Fruit fly (Drosophila melanogaster) whole organism, pupa: ENCODE measurements around the gene CG14204.

ENCODE experiments used
- CG12605 ChIP-seq: fragments of 200-800 bp; sonication (Bioruptor generic); IDR thresholded peaks from 2 replicates; pipeline ENCODE4 v1.3.6; 2022; ENCODE audit warnings: missing biosample characterization, missing genetic modification characterization
- CG13204 ChIP-seq: fragments of 200-800 bp; sonication (Bioruptor generic); optimal IDR thresholded peaks from 2 replicates; lab custom pipeline; 2018; ENCODE audit warnings: missing biosample characterization, mild to moderate bottlenecking, missing genetic modification characterization, moderate library complexity
- CG17806 ChIP-seq: fragments of 200-800 bp; sonication (Bioruptor generic); optimal IDR thresholded peaks from 2 replicates; lab custom pipeline; 2018; ENCODE audit warnings: missing biosample characterization, mild to moderate bottlenecking, missing genetic modification characterization, moderate library complexity
- CG4496 ChIP-seq: fragments of 200-800 bp; sonication (Bioruptor generic); IDR thresholded peaks from 3 replicates; pipeline ENCODE4 v1.3.6; 2022; ENCODE audit warnings: missing biosample characterization, missing genetic modification characterization
- CG9948 ChIP-seq: fragments of 200-800 bp; sonication (Bioruptor generic); optimal IDR thresholded peaks from 2 replicates; lab custom pipeline; 2018; ENCODE audit warnings: missing biosample characterization, mild to moderate bottlenecking, missing genetic modification characterization, moderate library complexity
- EcR ChIP-seq: fragments of 200-800 bp; sonication (Bioruptor generic); optimal IDR thresholded peaks from 3 replicates; lab custom pipeline; 2019; ENCODE audit warnings: missing biosample characterization, missing genetic modification characterization, mild to moderate bottlenecking, moderate library complexity, missing genetic modification reagents
- Ets98B ChIP-seq: fragments of 200-800 bp; sonication (Bioruptor generic); IDR thresholded peaks from 2 replicates; pipeline ENCODE4 v1.3.6; 2022; ENCODE audit warnings: missing biosample characterization, missing genetic modification characterization
- Pif1A ChIP-seq: fragments of 200-800 bp; sonication (Bioruptor generic); optimal IDR thresholded peaks from 3 replicates; lab custom pipeline; 2016; ENCODE audit warnings: missing biosample characterization, missing genetic modification characterization
- Pif1B ChIP-seq: fragments of 200-800 bp; sonication (Bioruptor generic); optimal IDR thresholded peaks from 3 replicates; lab custom pipeline; 2016; ENCODE audit warnings: missing biosample characterization, missing genetic modification characterization
- rn ChIP-seq: fragments of 200-800 bp; sonication (Bioruptor generic); IDR thresholded peaks from 2 replicates; pipeline ENCODE4 v1.3.6; 2022; ENCODE audit warnings: missing biosample characterization, missing genetic modification characterization

- TF ChIP-seq CG9948 (tag; lab: Kevin White, UChicago): no peak
- no peak for TF ChIP-seq EcR (GFP tag; lab: Kevin White, UChicago)
- TF ChIP-seq Ets98B: no peak
- no peak for TF ChIP-seq Pif1A (GFP tag; lab: Kevin White, UChicago)
- TF ChIP-seq Pif1B (GFP tag; lab: Kevin White, UChicago): no peak
- no peak for TF ChIP-seq CG13204 (GFP tag; lab: Kevin White, UChicago)
- TF ChIP-seq rn: no peak
- no peak for TF ChIP-seq CG4496
- TF ChIP-seq CG12605 (GFP tag; lab: Robert Waterston, UW): no peak
- no peak for TF ChIP-seq CG17806 (tag; lab: Kevin White, UChicago)
These were observed 12.4 kb downstream of the CG14204 start for dm6 chrX:19595862-19596261.
